Worm (Caenorhabditis elegans) whole organism, L2 larva: ENCODE results near the gene clh-5.

Experiments used
- C34F6.9 ChIP-seq: fragments of 150-350 bp; optimal IDR thresholded peaks from 2 replicates; lab custom pipeline; 2014; ENCODE audit warnings: missing biosample characterization, missing genetic modification characterization
- F13H6.1 ChIP-seq: sonication (generic microtip); optimal IDR thresholded peaks from 2 replicates; lab custom pipeline; 2016; ENCODE audit warnings: missing genetic modification characterization, missing compliant biosample characterization
- R02D3.7 ChIP-seq: fragments of 150-350 bp; optimal IDR thresholded peaks from 2 replicates; lab custom pipeline; 2014; ENCODE audit warnings: missing biosample characterization, missing genetic modification characterization
- aly-2 ChIP-seq: fragments of 150-350 bp; optimal IDR thresholded peaks from 2 replicates; lab custom pipeline; 2014; ENCODE audit warnings: missing biosample characterization, missing genetic modification characterization
- ama-1 ChIP-seq: fragments of 150-350 bp; optimal IDR thresholded peaks from 2 replicates; lab custom pipeline; 2018; ENCODE audit warnings: inconsistent platforms
- blmp-1 ChIP-seq: sonication (generic microtip); optimal IDR thresholded peaks from 2 replicates; lab custom pipeline; 2017; ENCODE audit warnings: missing genetic modification characterization, mild to moderate bottlenecking, missing compliant biosample characterization, antibody characterized with exemption, moderate library complexity; ENCODE audit not compliant: insufficient read depth
- ceh-16 ChIP-seq: fragments of 150-350 bp; optimal IDR thresholded peaks from 2 replicates; lab custom pipeline; 2014; ENCODE audit warnings: missing biosample characterization, missing genetic modification characterization
- crh-2 ChIP-seq: sonication (generic microtip); optimal IDR thresholded peaks from 2 replicates; lab custom pipeline; 2017; ENCODE audit warnings: missing biosample characterization, missing genetic modification characterization
- elt-1 ChIP-seq: fragments of 150-350 bp; optimal IDR thresholded peaks from 2 replicates; lab custom pipeline; 2014; ENCODE audit warnings: missing biosample characterization, missing genetic modification characterization
- fos-1 ChIP-seq: fragments of 150-350 bp; optimal IDR thresholded peaks from 2 replicates; lab custom pipeline; 2014; ENCODE audit warnings: missing biosample characterization, missing genetic modification characterization
- gmeb-1 ChIP-seq: fragments of 150-350 bp; optimal IDR thresholded peaks from 2 replicates; lab custom pipeline; 2014; ENCODE audit warnings: missing biosample characterization, missing genetic modification characterization
- lin-13 ChIP-seq: fragments of 150-350 bp; optimal IDR thresholded peaks from 2 replicates; lab custom pipeline; 2014; ENCODE audit warnings: missing biosample characterization, missing genetic modification reagents, missing genetic modification characterization
- lsy-2 ChIP-seq, 2 experiments: fragments of 150-350 bp in 1 of 2; sonication (generic microtip) in 1 of 2; optimal IDR thresholded peaks; 2 replicates each; lab custom pipeline; 2014 to 2017; ENCODE audit warnings: missing biosample characterization in 2 of 2, missing genetic modification characterization in 2 of 2
- mab-5 ChIP-seq: fragments of 150-350 bp; optimal IDR thresholded peaks from 2 replicates; lab custom pipeline; 2014; ENCODE audit warnings: missing biosample characterization, missing genetic modification characterization
- mbf-1 ChIP-seq: sonication (generic microtip); optimal IDR thresholded peaks from 2 replicates; lab custom pipeline; 2017; ENCODE audit warnings: missing biosample characterization, missing genetic modification characterization
- nhr-11 ChIP-seq: fragments of 150-350 bp; optimal IDR thresholded peaks from 2 replicates; lab custom pipeline; 2014; ENCODE audit warnings: missing biosample characterization, missing genetic modification characterization
- nhr-12 ChIP-seq: fragments of 150-350 bp; optimal IDR thresholded peaks from 2 replicates; lab custom pipeline; 2014; ENCODE audit warnings: missing biosample characterization, missing genetic modification characterization
- nhr-129 ChIP-seq: fragments of 150-350 bp; optimal IDR thresholded peaks from 2 replicates; lab custom pipeline; 2014; ENCODE audit warnings: missing biosample characterization, missing genetic modification characterization
- nhr-21 ChIP-seq: fragments of 150-350 bp; optimal IDR thresholded peaks from 2 replicates; lab custom pipeline; 2014; ENCODE audit warnings: missing biosample characterization, missing genetic modification characterization
- nhr-23 ChIP-seq: fragments of 150-350 bp; optimal IDR thresholded peaks from 2 replicates; lab custom pipeline; 2014; ENCODE audit warnings: missing biosample characterization, missing genetic modification reagents, missing genetic modification characterization
- nhr-237 ChIP-seq: fragments of 150-350 bp; optimal IDR thresholded peaks from 2 replicates; lab custom pipeline; 2014; ENCODE audit warnings: missing biosample characterization, missing genetic modification characterization
- nhr-25 ChIP-seq: fragments of 150-350 bp; sonication (generic microtip); optimal IDR thresholded peaks from 3 replicates; lab custom pipeline; 2014; ENCODE audit warnings: missing biosample characterization, missing genetic modification characterization
- peb-1 ChIP-seq: fragments of 150-350 bp; optimal IDR thresholded peaks from 2 replicates; lab custom pipeline; 2014; ENCODE audit warnings: missing biosample characterization, missing genetic modification characterization
- skn-1 ChIP-seq: sonication (generic microtip); optimal IDR thresholded peaks from 2 replicates; lab custom pipeline; 2017; ENCODE audit warnings: missing biosample characterization, missing genetic modification characterization
- sma-3 ChIP-seq: sonication (generic microtip); optimal IDR thresholded peaks from 2 replicates; lab custom pipeline; 2016; ENCODE audit warnings: missing genetic modification reagents, missing genetic modification characterization, missing compliant biosample characterization
- sma-9 ChIP-seq, 2 experiments: fragments of 150-350 bp in 1 of 2; sonication (generic microtip) in 1 of 2; optimal IDR thresholded peaks; 2 replicates each; lab custom pipeline; 2014 to 2016; ENCODE audit warnings: missing genetic modification characterization in 2 of 2, mild to moderate bottlenecking in 1 of 2, missing biosample characterization in 1 of 2, missing compliant biosample characterization in 1 of 2, missing genetic modification reagents in 1 of 2, moderate library complexity in 1 of 2
- unc-39 ChIP-seq: fragments of 150-350 bp; optimal IDR thresholded peaks from 2 replicates; lab custom pipeline; 2014; ENCODE audit warnings: missing biosample characterization, missing genetic modification characterization
- unc-62 ChIP-seq: fragments of 150-350 bp; optimal IDR thresholded peaks from 2 replicates; lab custom pipeline; 2014; ENCODE audit warnings: missing biosample characterization, missing genetic modification reagents, missing genetic modification characterization
- zag-1 ChIP-seq: fragments of 150-350 bp; optimal IDR thresholded peaks from 2 replicates; lab custom pipeline; 2014; ENCODE audit warnings: missing biosample characterization, missing genetic modification characterization
- ztf-1 ChIP-seq: fragments of 200-800 bp; sonication (Bioruptor generic); conservative IDR thresholded peaks from 2 replicates; pipeline ENCODE4 v1.3.6; 2022; ENCODE audit warnings: missing genetic modification characterization, missing compliant biosample characterization
- ztf-11 ChIP-seq: sonication (generic microtip); optimal IDR thresholded peaks from 2 replicates; lab custom pipeline; 2017; ENCODE audit warnings: missing biosample characterization, missing genetic modification characterization
- ztf-4 ChIP-seq: fragments of 150-350 bp; optimal IDR thresholded peaks from 2 replicates; lab custom pipeline; 2014; ENCODE audit warnings: missing biosample characterization, missing genetic modification characterization

Gene clh-5

ce11 chrII:9127379-9127778 lies 29.0 kb upstream of the clh-5 start:
- TF ChIP-seq mab-5 (tag; lab: Kevin White, UChicago) = no peak
- TF ChIP-seq ama-1 (lab: Kevin White, UChicago) = peak; percentile 70
- TF ChIP-seq, all 48 proteins: peak for 1

- TF ChIP-seq R02D3.7 (tag; lab: Kevin White, UChicago) (no peak), lsy-2 (tag; optimal IDR thresholded peaks at IDR 0.05; lab: Kevin White, UChicago) (no peak), mab-5 (tag; lab: Kevin White, UChicago) (no peak), skn-1 (tag; lab: Kevin White, UChicago) (no peak), nhr-11 (no peak), fos-1 (peak; percentile 96), nhr-237 (tag; lab: Kevin White, UChicago) (no peak), blmp-1 (peak; percentile 16), unc-39 (tag; lab: Kevin White, UChicago) (no peak), lin-13 (GFP tag; lab: Kevin White, UChicago) (no peak), C34F6.9 (tag; lab: Kevin White, UChicago) (no peak)
Measured at ce11 chrII:9126965-9127364, 28.6 kb upstream of the clh-5 start.

DNA sequence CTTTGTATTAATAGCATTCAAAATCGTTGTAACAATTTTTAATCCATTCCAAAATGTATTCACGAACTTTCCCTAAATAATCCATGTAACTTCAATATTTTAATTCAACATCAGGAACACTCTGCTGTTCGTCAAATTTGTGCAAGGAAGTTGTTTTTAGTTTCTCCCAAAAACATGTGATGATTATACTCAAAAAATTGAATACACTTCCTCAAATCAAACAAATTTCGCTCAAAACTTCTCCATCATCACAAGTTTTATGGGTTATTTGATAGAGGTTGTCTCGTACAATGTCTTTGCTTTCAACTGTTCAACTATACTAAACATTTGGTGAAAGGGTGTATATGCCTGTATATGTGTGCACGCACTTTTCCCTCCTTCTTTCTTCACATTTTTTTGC lies 26.6 kb upstream of the clh-5 start:
- TF ChIP-seq fos-1 = peak; percentile 48
- no peak for TF ChIP-seq ztf-1 (GFP tag; lab: Robert Waterston, UW)
- TF ChIP-seq, all 48 proteins: peak for 1

ce11 chrII:9124353-9124752 lies 25.9 kb upstream of the clh-5 start:
- TF ChIP-seq zag-1 (tag; lab: Kevin White, UChicago) (no peak), fos-1 (peak; percentile 50), sma-3 (GFP tag; lab: Kevin White, UChicago) (peak; percentile 51)

DNA sequence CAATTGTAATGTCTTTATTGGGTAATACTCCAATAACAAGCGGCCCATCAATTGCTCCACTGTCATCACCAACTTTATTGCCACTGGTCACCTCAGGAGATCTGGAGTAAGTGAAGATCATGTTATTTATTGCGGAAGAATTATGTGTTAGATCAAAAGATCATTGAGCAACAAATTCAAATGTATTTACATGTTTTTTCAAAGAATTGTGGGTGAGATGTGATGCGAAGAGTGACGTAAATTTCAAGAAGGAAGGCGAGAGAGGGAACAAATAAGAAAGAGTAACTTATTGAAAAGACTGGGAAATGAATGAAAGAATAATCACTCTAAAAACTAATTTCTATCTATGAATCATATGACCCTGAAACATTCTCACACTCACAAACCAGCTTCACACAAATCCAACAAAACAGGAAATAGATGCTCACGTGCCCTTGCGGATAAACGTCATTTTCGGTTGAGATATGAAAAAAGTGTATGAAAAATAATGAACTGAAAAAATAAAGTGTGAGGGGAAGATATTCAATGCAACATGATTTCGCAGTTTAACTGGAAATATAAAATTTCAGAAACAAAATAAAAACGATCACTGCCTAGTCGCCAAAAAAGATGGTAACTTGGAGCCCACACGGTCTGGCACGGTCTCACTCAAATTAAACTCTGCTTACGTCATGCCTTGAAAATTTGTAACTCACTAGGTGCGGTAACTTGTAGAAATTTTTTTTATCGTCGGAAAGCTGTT lies 22.6 kb upstream of the clh-5 start:
- no peak for TF ChIP-seq peb-1 (tag; lab: Kevin White, UChicago)
- no peak for TF ChIP-seq nhr-21 (tag; lab: Kevin White, UChicago)
- peak; percentile 42 for TF ChIP-seq sma-9 (GFP tag; optimal IDR thresholded peaks at IDR 0.05; lab: Kevin White, UChicago)
- TF ChIP-seq sma-9 (tag; optimal IDR thresholded peaks at IDR 0.05; lab: Kevin White, UChicago) = no peak
- peak in 1 of 2 experiments; percentile 6 for TF ChIP-seq lsy-2 (tag; optimal IDR thresholded peaks at IDR 0.05; lab: Kevin White, UChicago)
- TF ChIP-seq elt-1 (tag; lab: Kevin White, UChicago) = no peak
- no peak for TF ChIP-seq gmeb-1 (tag; lab: Kevin White, UChicago)
- peak; percentile 25 for TF ChIP-seq ztf-4

DNA sequence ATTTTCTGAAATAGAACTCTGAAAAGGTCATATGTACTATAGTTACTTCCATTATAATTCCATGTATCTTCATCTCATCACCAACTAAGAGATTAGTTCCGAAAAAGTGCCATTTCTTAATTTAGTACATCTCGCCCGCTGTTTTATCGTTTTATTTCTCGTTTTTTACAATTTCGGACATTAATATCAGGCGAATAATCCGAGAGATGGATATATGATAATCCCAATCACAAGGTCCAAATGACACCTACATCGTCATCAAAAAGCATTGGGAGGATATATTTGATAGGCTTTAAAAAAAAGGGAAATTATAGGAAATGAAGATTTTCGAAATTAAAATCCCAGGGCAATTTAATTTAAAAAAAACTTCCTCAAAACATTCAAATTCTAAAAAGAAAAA lies 21.9 kb upstream of the clh-5 start:
- TF ChIP-seq nhr-12 (tag; lab: Kevin White, UChicago) (no peak), nhr-129 (tag; lab: Kevin White, UChicago) (no peak), F13H6.1 (tag; lab: Kevin White, UChicago) (no peak), nhr-23 (tag; lab: Kevin White, UChicago) (no peak), lin-13 (GFP tag; lab: Kevin White, UChicago) (no peak), ceh-16 (no peak), gmeb-1 (tag; lab: Kevin White, UChicago) (no peak), nhr-11 (no peak), unc-62 (GFP tag; lab: Kevin White, UChicago) (no peak), crh-2 (tag; lab: Kevin White, UChicago) (no peak), ztf-11 (tag; lab: Kevin White, UChicago) (no peak), aly-2 (tag; lab: Kevin White, UChicago) (no peak), mbf-1 (tag; lab: Kevin White, UChicago) (no peak), nhr-25 (no peak), ama-1 (lab: Kevin White, UChicago) (no peak), sma-9 (GFP tag; optimal IDR thresholded peaks at IDR 0.05; lab: Kevin White, UChicago) (no peak), sma-9 (tag; optimal IDR thresholded peaks at IDR 0.05; lab: Kevin White, UChicago) (no peak), unc-39 (tag; lab: Kevin White, UChicago) (no peak)
